Fruit fly (Drosophila melanogaster) whole organism: Measurements from ENCODE around the gene CG7379.

Experiments
- CG8478 ChIP-seq: fragments of >200 bp; optimal IDR thresholded peaks from 2 replicates; lab custom pipeline; 2018; ENCODE audit warnings: inconsistent platforms
- Dll ChIP-seq: fragments of >200 bp; optimal IDR thresholded peaks from 2 replicates; lab custom pipeline; 2017
- EcR ChIP-seq, 2 experiments: fragments of >200 bp; optimal IDR thresholded peaks; 2 replicates each; lab custom pipeline; 2017; ENCODE audit warnings: missing biosample characterization in 2 of 2, missing genetic modification characterization in 2 of 2, missing genetic modification reagents in 2 of 2
- pan ChIP-seq: fragments of >200 bp; optimal IDR thresholded peaks from 2 replicates; lab custom pipeline; 2017
- psq ChIP-seq: fragments of >200 bp; optimal IDR thresholded peaks from 2 replicates; lab custom pipeline; 2017
- usp ChIP-seq: fragments of >200 bp; optimal IDR thresholded peaks from 2 replicates; lab custom pipeline; 2017; ENCODE audit warnings: missing biosample characterization, missing genetic modification characterization, mixed read lengths

CG7379 gene

dm6 chr3R:17810951-17811706, 13.0 kb upstream of the CG7379 start, which contains the start of the genes Alg1 and tinc:
Gene Alg1, minus strand, starts transcription at chr3R:17811134.
Gene tinc, plus strand, starts transcription at chr3R:17811541.
- TF ChIP-seq psq (lab: Kevin White, UChicago) (no peak), EcR (GFP tag; optimal IDR thresholded peaks at IDR 0.05; lab: Kevin White, UChicago) (no peak), usp (GFP tag; lab: Kevin White, UChicago) (no peak), CG8478 (lab: Kevin White, UChicago) (no peak), Dll (no peak), pan (lab: Kevin White, UChicago) (no peak)

DNA sequence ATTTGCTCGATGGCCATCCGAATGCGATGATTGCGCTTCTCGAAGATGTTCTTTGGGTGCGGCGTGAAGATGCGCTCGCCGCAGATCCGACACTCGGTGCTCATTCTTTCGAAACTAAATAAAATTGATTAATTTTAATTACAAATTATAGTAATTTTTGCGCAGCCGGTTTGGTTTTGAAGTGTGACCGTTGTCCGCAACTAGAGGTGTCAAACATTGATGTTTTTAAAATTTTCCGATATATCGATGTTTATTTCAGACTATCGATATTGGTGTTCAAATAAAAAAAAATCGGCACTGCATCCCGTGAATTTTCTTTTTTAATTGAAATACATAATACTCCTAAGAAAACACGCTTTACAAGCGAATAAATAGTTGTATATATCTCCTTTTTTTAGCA, 10.9 kb upstream of the CG7379 start, which contains the start of gene Odj:
TSS of gene Odj (minus strand) at position 209 of the 400 bp plus-strand sequence.
- no peak for TF ChIP-seq Dll
- TF ChIP-seq CG8478 (lab: Kevin White, UChicago): no peak
- TF ChIP-seq usp (GFP tag; lab: Kevin White, UChicago): no peak
- no peak for TF ChIP-seq psq (lab: Kevin White, UChicago)
- no peak for TF ChIP-seq pan (lab: Kevin White, UChicago)
- TF ChIP-seq EcR (GFP tag; optimal IDR thresholded peaks at IDR 0.05; lab: Kevin White, UChicago): no peak

dm6 chr3R:17807035-17807606, 9.0 kb upstream of the CG7379 start, which contains the start of gene CG17801:
Gene CG17801, minus strand, starts transcription at chr3R:17807085.
- TF ChIP-seq CG8478 (lab: Kevin White, UChicago) (no peak), Dll (no peak), pan (lab: Kevin White, UChicago) (no peak), psq (lab: Kevin White, UChicago) (no peak), usp (GFP tag; lab: Kevin White, UChicago) (no peak), EcR (GFP tag; optimal IDR thresholded peaks at IDR 0.05; lab: Kevin White, UChicago) (no peak)

dm6 chr3R:17805092-17805491, 7.0 kb upstream of the CG7379 start, which contains the start of gene Nnk:
Gene Nnk, minus strand, starts transcription at chr3R:17805249.
- TF ChIP-seq Dll: no peak
- TF ChIP-seq pan (lab: Kevin White, UChicago): no peak
- no peak for TF ChIP-seq usp (GFP tag; lab: Kevin White, UChicago)
- no peak for TF ChIP-seq psq (lab: Kevin White, UChicago)
- TF ChIP-seq EcR (GFP tag; optimal IDR thresholded peaks at IDR 0.05; lab: Kevin White, UChicago): no peak
- TF ChIP-seq CG8478 (lab: Kevin White, UChicago): no peak

dm6 chr3R:17803025-17803424, 4.9 kb upstream of the CG7379 start, which contains the start of gene CG17806:
Gene CG17806, minus strand, starts transcription at chr3R:17803260.
- TF ChIP-seq pan (lab: Kevin White, UChicago) (no peak), EcR (GFP tag; optimal IDR thresholded peaks at IDR 0.05; lab: Kevin White, UChicago) (no peak), usp (GFP tag; lab: Kevin White, UChicago) (no peak), Dll (no peak), CG8478 (lab: Kevin White, UChicago) (no peak)

- TF ChIP-seq CG8478 (lab: Kevin White, UChicago) (no peak), usp (GFP tag; lab: Kevin White, UChicago) (no peak), EcR (GFP tag; optimal IDR thresholded peaks at IDR 0.05; lab: Kevin White, UChicago) (no peak), pan (lab: Kevin White, UChicago) (no peak), Dll (no peak), psq (lab: Kevin White, UChicago) (no peak)
These were observed 3.2 kb upstream of the CG7379 start, which contains the start of gene CG17803 for dm6 chr3R:17801264-17801663. Gene CG17803, minus strand, starts transcription at chr3R:17801512.

DNA sequence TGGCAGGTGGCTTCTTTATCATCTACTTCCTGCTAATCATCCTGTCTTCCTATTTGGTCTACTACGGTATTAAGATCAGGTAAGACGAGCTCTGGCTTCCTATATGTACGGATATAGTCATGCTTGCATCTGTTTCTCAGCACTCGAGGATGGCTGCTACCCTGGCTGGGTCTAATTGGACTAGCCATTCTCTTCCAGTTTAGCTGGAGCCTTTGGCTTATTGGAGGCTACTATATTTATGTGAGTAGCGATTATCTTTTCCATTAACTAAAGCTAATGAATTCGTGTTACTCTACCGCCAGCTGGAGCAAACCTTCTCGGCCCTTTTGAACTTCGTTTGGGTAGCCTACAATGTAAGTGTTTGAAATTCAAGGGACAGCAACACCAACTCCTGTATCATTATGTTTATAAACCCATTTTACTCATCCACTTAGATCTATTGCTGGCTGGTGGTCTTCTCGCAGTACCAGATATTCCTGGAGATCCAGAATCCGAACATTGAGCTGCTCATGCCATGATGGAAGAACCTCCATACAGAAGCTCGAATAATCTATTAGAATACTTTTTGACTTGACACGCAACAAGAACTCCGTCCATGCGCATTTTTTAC, 2.4 kb downstream of the CG7379 start:
- TF ChIP-seq psq (lab: Kevin White, UChicago) (no peak), pan (lab: Kevin White, UChicago) (no peak), usp (GFP tag; lab: Kevin White, UChicago) (no peak), EcR (GFP tag; optimal IDR thresholded peaks at IDR 0.05; lab: Kevin White, UChicago) (no peak), Dll (no peak)

- TF ChIP-seq usp (GFP tag; lab: Kevin White, UChicago) (no peak), pan (lab: Kevin White, UChicago) (no peak), EcR (GFP tag; optimal IDR thresholded peaks at IDR 0.05; lab: Kevin White, UChicago) (no peak), CG8478 (lab: Kevin White, UChicago) (no peak), Dll (no peak), psq (lab: Kevin White, UChicago) (no peak)
These were observed 3.1 kb downstream of the CG7379 start, which contains the start of gene pasi1 for dm6 chr3R:17795075-17795420. Gene pasi1, plus strand, starts transcription at chr3R:17795075.

dm6 chr3R:17794335-17795074, 3.6 kb downstream of the CG7379 start, which contains the start of gene CG43102:
Gene CG43102, minus strand, starts transcription at chr3R:17794490.
- no peak for TF ChIP-seq usp (GFP tag; lab: Kevin White, UChicago)
- no peak for TF ChIP-seq pan (lab: Kevin White, UChicago)
- no peak for TF ChIP-seq psq (lab: Kevin White, UChicago)
- TF ChIP-seq CG8478 (lab: Kevin White, UChicago): no peak
- TF ChIP-seq Dll: no peak

DNA sequence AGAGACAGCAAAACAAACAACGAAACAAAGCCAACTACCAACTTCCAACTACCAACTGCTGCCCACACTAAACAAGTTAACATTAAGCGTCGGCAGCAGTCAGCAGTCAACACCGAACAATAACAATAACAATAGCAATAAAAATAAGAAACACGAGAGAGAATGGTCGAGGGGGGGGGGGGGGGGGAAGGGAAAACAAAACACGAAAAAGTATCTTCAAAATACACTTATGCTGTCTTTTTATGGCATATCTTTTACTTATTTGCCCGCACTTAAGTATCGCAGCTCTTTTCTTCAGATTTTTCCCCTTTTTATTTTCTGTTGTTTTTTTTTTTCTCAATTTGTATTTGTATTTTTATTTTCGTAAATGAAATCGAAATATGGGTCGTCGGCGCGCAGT, 4.8 kb downstream of the CG7379 start:
- TF ChIP-seq pan (lab: Kevin White, UChicago) (no peak), psq (lab: Kevin White, UChicago) (no peak), usp (GFP tag; lab: Kevin White, UChicago) (no peak), CG8478 (lab: Kevin White, UChicago) (no peak), Dll (no peak), EcR (GFP tag; optimal IDR thresholded peaks at IDR 0.05; lab: Kevin White, UChicago) (no peak)
